Worm (Caenorhabditis elegans) whole organism, L4 larva: ENCODE data around the gene vps-2.

Source experiments
- R02D3.7 ChIP-seq: fragments of 150-350 bp; sonication (generic microtip); optimal IDR thresholded peaks from 3 replicates; lab custom pipeline; 2014; ENCODE audit warnings: missing biosample characterization, missing genetic modification characterization
- T26A8.4 ChIP-seq: fragments of 200-800 bp; sonication (Bioruptor generic); IDR thresholded peaks from 2 replicates; pipeline ENCODE4 v1.3.6; 2022; ENCODE audit warnings: missing genetic modification characterization, missing compliant biosample characterization
- ZK546.5 ChIP-seq, 2 experiments: sonication (generic microtip); optimal IDR thresholded peaks; 2 replicates each; lab custom pipeline; 2017; ENCODE audit warnings: missing biosample characterization in 2 of 2, missing genetic modification characterization in 2 of 2
- aha-1 ChIP-seq: fragments of 150-350 bp; peaks from one replicate; lab custom pipeline; 2014; ENCODE audit warnings: missing biosample characterization, missing genetic modification characterization
- ama-1 ChIP-seq: fragments of 150-350 bp; optimal IDR thresholded peaks from 2 replicates; lab custom pipeline; 2014; ENCODE audit warnings: inconsistent platforms, mixed read lengths
- ceh-62 ChIP-seq: sonication (generic microtip); optimal IDR thresholded peaks from 2 replicates; lab custom pipeline; 2017; ENCODE audit warnings: missing biosample characterization, missing genetic modification characterization
- ces-1 ChIP-seq: fragments of 150-350 bp; sonication (generic microtip); optimal IDR thresholded peaks from 4 replicates; lab custom pipeline; 2014; ENCODE audit warnings: missing biosample characterization, missing genetic modification reagents, missing genetic modification characterization
- dpl-1 ChIP-seq: fragments of 150-350 bp; optimal IDR thresholded peaks from 2 replicates; lab custom pipeline; 2014; ENCODE audit warnings: missing biosample characterization, missing genetic modification reagents, missing genetic modification characterization
- dve-1 ChIP-seq: sonication (generic microtip); optimal IDR thresholded peaks from 2 replicates; lab custom pipeline; 2017; ENCODE audit warnings: antibody characterized with exemption, mild to moderate bottlenecking, missing genetic modification characterization, missing compliant biosample characterization; ENCODE audit not compliant: insufficient read depth
- egl-27 ChIP-seq: sonication (generic microtip); optimal IDR thresholded peaks from 3 replicates; lab custom pipeline; 2017; ENCODE audit warnings: missing biosample characterization, missing genetic modification reagents, missing genetic modification characterization
- fos-1 ChIP-seq: fragments of 150-350 bp; optimal IDR thresholded peaks from 2 replicates; lab custom pipeline; 2014; ENCODE audit warnings: missing biosample characterization, missing genetic modification characterization
- hlh-11 ChIP-seq: fragments of 200-800 bp; sonication (Bioruptor generic); optimal IDR thresholded peaks from 2 replicates; lab custom pipeline; 2018; ENCODE audit warnings: mild to moderate bottlenecking, missing genetic modification characterization, missing compliant biosample characterization
- hlh-30 ChIP-seq: sonication (generic microtip); optimal IDR thresholded peaks from 2 replicates; lab custom pipeline; 2017; ENCODE audit warnings: antibody characterized with exemption, mild to moderate bottlenecking, missing genetic modification characterization, missing compliant biosample characterization; ENCODE audit not compliant: insufficient read depth
- lin-29 ChIP-seq: fragments of 200-800 bp; sonication (Bioruptor generic); IDR thresholded peaks from 2 replicates; pipeline ENCODE4 v1.3.6; 2022; ENCODE audit warnings: missing genetic modification reagents, missing genetic modification characterization, missing compliant biosample characterization
- mes-2 ChIP-seq: sonication (generic microtip); optimal IDR thresholded peaks from 2 replicates; lab custom pipeline; 2016; ENCODE audit warnings: missing genotype, mild to moderate bottlenecking, missing genetic modification characterization, missing compliant biosample characterization; ENCODE audit not compliant: poor library complexity, severe bottlenecking
- pha-4 ChIP-seq, 2 experiments: fragments of 150-350 bp in 1 of 2; fragments of 200-800 bp in 1 of 2; sonication (Bioruptor generic) in 1 of 2; IDR thresholded peaks in 1 of 2; optimal IDR thresholded peaks in 1 of 2; 2 replicates each; pipeline versions ENCODE4 v1.3.6 to Lab custom; 2014 to 2022; ENCODE audit warnings: missing genetic modification characterization in 2 of 2, missing genetic modification reagents in 2 of 2, missing biosample characterization in 1 of 2, missing compliant biosample characterization in 1 of 2
- sdz-12 ChIP-seq: fragments of 200-800 bp; sonication (Bioruptor generic); optimal IDR thresholded peaks from 2 replicates; lab custom pipeline; 2018; ENCODE audit warnings: mild to moderate bottlenecking, missing genetic modification characterization, missing compliant biosample characterization
- spr-1 ChIP-seq: sonication (generic microtip); optimal IDR thresholded peaks from 2 replicates; lab custom pipeline; 2016; ENCODE audit warnings: mild to moderate bottlenecking, missing genetic modification characterization, missing compliant biosample characterization
- tag-97 ChIP-seq: fragments of 200-800 bp; sonication (Bioruptor generic); IDR thresholded peaks from 2 replicates; pipeline ENCODE4 v1.3.6; 2022; ENCODE audit warnings: missing genetic modification characterization, missing compliant biosample characterization
- unc-130 ChIP-seq: sonication (generic microtip); optimal IDR thresholded peaks from 2 replicates; lab custom pipeline; 2016; ENCODE audit warnings: missing genetic modification reagents, missing genetic modification characterization, missing compliant biosample characterization
- zag-1 ChIP-seq: fragments of 150-350 bp; optimal IDR thresholded peaks from 2 replicates; lab custom pipeline; 2014; ENCODE audit warnings: missing biosample characterization, missing genetic modification characterization
- zfp-2 ChIP-seq: sonication (generic microtip); optimal IDR thresholded peaks from 2 replicates; lab custom pipeline; 2016; ENCODE audit warnings: mild to moderate bottlenecking, missing genetic modification characterization, missing compliant biosample characterization
- zip-11 ChIP-seq: fragments of 200-800 bp; sonication (Bioruptor generic); IDR thresholded peaks from 2 replicates; pipeline ENCODE4 v1.3.6; 2022; ENCODE audit warnings: missing genetic modification characterization, missing compliant biosample characterization
- ztf-11 ChIP-seq: fragments of 150-350 bp; optimal IDR thresholded peaks from 2 replicates; lab custom pipeline; 2014; ENCODE audit warnings: missing biosample characterization, missing genetic modification characterization

vps-2 gene

ce11 chrII:12722685-12723287, 45.2 kb downstream of the vps-2 start:
- TF ChIP-seq sdz-12 (GFP tag; lab: Kevin White, UChicago) (no peak), zip-11 (no peak), fos-1 (tag; lab: Kevin White, UChicago) (no peak), ceh-62 (no peak), egl-27 (tag; lab: Kevin White, UChicago) (no peak), mes-2 (tag; lab: Kevin White, UChicago) (no peak), ZK546.5 (tag; optimal IDR thresholded peaks at IDR 0.05; lab: Kevin White, UChicago) (no peak), dpl-1 (GFP tag; lab: Kevin White, UChicago) (no peak), spr-1 (tag; lab: Kevin White, UChicago) (no peak), ces-1 (GFP tag; lab: Kevin White, UChicago) (no peak), R02D3.7 (no peak), hlh-30 (tag; lab: Kevin White, UChicago) (no peak), unc-130 (GFP tag; lab: Kevin White, UChicago) (no peak), tag-97 (GFP tag; lab: Robert Waterston, UW) (no peak), hlh-11 (tag; lab: Kevin White, UChicago) (no peak), aha-1 (tag; lab: Kevin White, UChicago) (no peak), lin-29 (no peak), zag-1 (tag; lab: Kevin White, UChicago) (no peak), ztf-11 (tag; lab: Kevin White, UChicago) (no peak), dve-1 (tag; lab: Kevin White, UChicago) (no peak)

ce11 chrII:12722049-12722448, 46.0 kb downstream of the vps-2 start:
- no peak for TF ChIP-seq R02D3.7
- no peak for TF ChIP-seq zfp-2
- TF ChIP-seq mes-2 (tag; lab: Kevin White, UChicago): no peak
- no peak for TF ChIP-seq T26A8.4 (GFP tag; lab: Robert Waterston, UW)
- no peak for TF ChIP-seq pha-4 (GFP tag; IDR thresholded peaks at IDR 0.05; lab: Robert Waterston, UW)
- no peak for TF ChIP-seq pha-4 (tag; optimal IDR thresholded peaks at IDR 0.05; lab: Kevin White, UChicago)
- TF ChIP-seq unc-130 (GFP tag; lab: Kevin White, UChicago): no peak
- no peak for TF ChIP-seq ama-1 (lab: Kevin White, UChicago)
